Fruit fly (Drosophila melanogaster) whole organism, pupa: ENCODE data around the gene Acer.

Source experiments
- CG10348 ChIP-seq: fragments of 200-800 bp; sonication (Bioruptor generic); IDR thresholded peaks from 2 replicates; pipeline ENCODE4 v1.3.6; 2022; ENCODE audit warnings: missing biosample characterization, missing genetic modification characterization
- CG12605 ChIP-seq: fragments of 200-800 bp; sonication (Bioruptor generic); IDR thresholded peaks from 2 replicates; pipeline ENCODE4 v1.3.6; 2022; ENCODE audit warnings: missing biosample characterization, missing genetic modification characterization
- CG13204 ChIP-seq: fragments of 200-800 bp; sonication (Bioruptor generic); optimal IDR thresholded peaks from 2 replicates; lab custom pipeline; 2018; ENCODE audit warnings: missing biosample characterization, mild to moderate bottlenecking, missing genetic modification characterization, moderate library complexity
- CG14655 ChIP-seq: fragments of 200-800 bp; sonication (Bioruptor generic); optimal IDR thresholded peaks from 3 replicates; lab custom pipeline; 2017; ENCODE audit warnings: mild to moderate bottlenecking, missing biosample characterization, missing genetic modification reagents, missing genetic modification characterization
- CG34367 ChIP-seq: fragments of 200-800 bp; sonication (Bioruptor generic); optimal IDR thresholded peaks from 2 replicates; lab custom pipeline; 2018; ENCODE audit warnings: missing biosample characterization, mild to moderate bottlenecking, missing genetic modification characterization
- CG4496 ChIP-seq: fragments of 200-800 bp; sonication (Bioruptor generic); IDR thresholded peaks from 3 replicates; pipeline ENCODE4 v1.3.6; 2022; ENCODE audit warnings: missing biosample characterization, missing genetic modification characterization
- CG8159 ChIP-seq: fragments of 200-800 bp; sonication (Bioruptor generic); optimal IDR thresholded peaks from 3 replicates; lab custom pipeline; 2018; ENCODE audit warnings: missing biosample characterization, mild to moderate bottlenecking, missing genetic modification characterization, moderate library complexity
- D1 ChIP-seq: fragments of 200-800 bp; sonication (Bioruptor generic); optimal IDR thresholded peaks from 2 replicates; lab custom pipeline; 2018; ENCODE audit warnings: missing biosample characterization, mild to moderate bottlenecking, missing genetic modification characterization, moderate library complexity
- fd96Ca ChIP-seq: fragments of 200-800 bp; sonication (Bioruptor generic); IDR thresholded peaks from 3 replicates; pipeline ENCODE4 v1.3.6; 2022; ENCODE audit warnings: missing biosample characterization, missing genetic modification characterization

- TF ChIP-seq fd96Ca (GFP tag; lab: Robert Waterston, UW) (no peak), CG13204 (GFP tag; lab: Kevin White, UChicago) (no peak), D1 (no peak), CG12605 (GFP tag; lab: Robert Waterston, UW) (no peak), CG8159 (tag; lab: Kevin White, UChicago) (no peak), CG4496 (GFP tag; lab: Robert Waterston, UW) (no peak), CG10348 (GFP tag; lab: Robert Waterston, UW) (no peak), CG14655 (no peak), CG34367 (tag; lab: Kevin White, UChicago) (no peak)
Observed at dm6 chr2L:8477971-8478370, 43.8 kb upstream of the Acer start.
